Fruit fly (Drosophila melanogaster): ENCODE measurements around the gene SmD2.

SmD2 gene

DNA sequence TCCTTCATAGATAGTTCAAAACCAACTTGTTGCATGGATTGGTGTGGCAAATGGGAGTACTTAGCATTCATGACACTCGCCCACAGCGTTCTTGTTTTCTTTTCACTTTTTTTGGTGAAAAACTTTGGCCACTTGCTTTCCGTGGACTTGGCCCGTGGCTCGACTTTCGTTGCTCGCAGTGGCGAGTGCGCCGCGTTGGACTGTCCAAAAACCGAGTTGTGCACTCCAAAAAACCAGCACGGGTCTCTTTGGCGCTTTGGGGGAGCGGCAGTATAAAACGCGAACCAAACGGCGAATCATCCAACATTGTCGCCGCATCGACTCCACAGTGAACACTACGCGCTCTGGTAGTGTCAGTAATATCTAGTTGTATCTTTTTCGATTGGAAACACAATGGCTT lies 5.9 kb downstream of the SmD2 start, which contains the start of gene Osi20:
Gene Osi20 (plus strand): TSS at position 301 of the 400 bp plus-strand sequence.
- no peak for TF ChIP-seq Sp1 (GFP tag; optimal IDR thresholded peaks at IDR 0.05)
- no peak for TF ChIP-seq foxo (GFP tag; optimal IDR thresholded peaks at IDR 0.05)
- TF ChIP-seq Hnf4 (GFP tag; optimal IDR thresholded peaks at IDR 0.05) = no peak

DNA sequence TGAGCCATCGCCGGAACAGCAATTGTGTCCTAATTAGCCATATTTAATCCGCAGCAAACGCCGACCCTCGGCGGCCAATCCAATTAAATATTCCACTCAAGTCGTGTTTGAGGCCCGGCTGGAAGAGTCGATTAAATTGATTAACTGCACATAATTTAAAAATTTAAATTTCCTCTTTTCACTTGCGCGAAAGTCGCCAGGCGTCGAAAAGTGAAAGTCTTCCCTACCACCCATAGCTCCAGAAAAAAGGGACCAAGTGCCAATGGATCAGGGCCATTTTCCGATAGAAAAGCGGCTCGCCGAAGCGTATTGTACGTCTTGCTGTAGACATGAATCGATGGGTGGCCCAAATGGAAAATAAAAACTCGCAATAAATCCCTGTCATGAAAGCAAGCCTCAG lies 8.3 kb downstream of the SmD2 start:
- TF ChIP-seq woc (GFP tag; optimal IDR thresholded peaks at IDR 0.05) = no peak
- no peak for TF ChIP-seq ey (GFP tag; optimal IDR thresholded peaks at IDR 0.05)
- TF ChIP-seq Hr78 (GFP tag; optimal IDR thresholded peaks at IDR 0.05) = no peak
- TF ChIP-seq psq (GFP tag; optimal IDR thresholded peaks at IDR 0.05) = no peak

DNA sequence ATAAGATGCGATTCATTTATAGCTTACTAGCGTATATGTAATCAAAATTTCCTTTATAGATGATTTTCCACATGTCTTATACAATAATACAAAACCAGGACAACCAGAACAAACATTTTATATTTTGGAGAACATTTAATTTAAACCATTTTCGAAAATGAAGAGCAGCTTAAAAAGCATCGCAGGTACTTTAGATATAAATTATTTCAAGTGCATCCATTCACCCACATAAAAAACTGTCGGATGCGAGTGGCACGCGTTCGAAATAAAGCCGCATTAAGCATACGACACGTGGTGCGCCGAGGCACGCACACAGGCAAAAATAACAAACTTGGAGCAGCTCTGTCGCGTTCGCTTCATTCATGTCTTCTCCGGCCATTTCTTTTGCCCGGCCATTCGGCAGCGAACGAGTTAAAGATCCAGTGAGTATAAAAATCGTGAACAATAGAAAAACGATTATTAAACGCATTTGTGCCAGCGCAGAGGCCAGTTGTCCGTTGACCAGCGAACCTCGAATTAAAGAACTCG lies 10.7 kb downstream of the SmD2 start, which contains the start of gene Osi19:
Gene Osi19 (plus strand): TSS at position 457 of the 528 bp plus-strand sequence.
- TF ChIP-seq sage (GFP tag; optimal IDR thresholded peaks at IDR 0.05) (no peak), HLH106 (tag; optimal IDR thresholded peaks at IDR 0.05) (no peak), fru (GFP tag; optimal IDR thresholded peaks at IDR 0.05) (no peak), rgr (GFP tag; optimal IDR thresholded peaks at IDR 0.05) (no peak), h (GFP tag; optimal IDR thresholded peaks at IDR 0.05) (no peak), CG32264 (GFP tag; optimal IDR thresholded peaks at IDR 0.05) (no peak), Jra (GFP tag; optimal IDR thresholded peaks at IDR 0.05) (no peak), Dfd (GFP tag; optimal IDR thresholded peaks at IDR 0.05) (no peak), jim (GFP tag; optimal IDR thresholded peaks at IDR 0.05) (no peak), CrebA (GFP tag; optimal IDR thresholded peaks at IDR 0.05; ENCODE audit: borderline replicate concordance) (no peak), psq (GFP tag; optimal IDR thresholded peaks at IDR 0.05) (no peak), pan (optimal IDR thresholded peaks at IDR 0.05) (no peak), br (GFP tag; optimal IDR thresholded peaks at IDR 0.05) (no peak)

DNA sequence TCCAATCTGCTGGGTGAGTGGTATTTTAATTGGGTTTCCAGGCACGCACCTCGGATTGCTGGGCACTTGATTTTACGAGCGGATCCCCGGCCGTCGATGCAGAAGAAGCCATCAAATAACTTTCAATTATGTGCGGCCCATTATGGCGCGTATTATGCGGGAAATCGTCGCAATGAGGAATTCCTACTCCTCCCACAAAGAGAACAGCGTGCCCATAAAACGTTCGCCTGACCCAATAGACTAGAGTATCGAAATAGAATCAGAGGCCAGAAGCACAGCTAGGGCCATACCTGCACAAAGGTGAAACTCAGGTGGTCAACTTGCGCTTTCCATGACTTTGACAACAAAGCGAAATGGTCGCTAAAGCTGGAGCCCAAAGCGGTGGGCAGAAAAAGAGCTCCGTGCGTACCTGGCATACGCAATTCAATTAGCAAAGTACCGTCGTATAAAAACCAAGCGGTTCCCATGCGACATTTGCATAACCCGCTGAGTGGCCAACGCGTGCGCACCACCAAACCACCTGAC lies 15.9 kb downstream of the SmD2 start, which contains the start of gene Osi18:
Gene Osi18 (plus strand): TSS at position 475 of the 525 bp plus-strand sequence.
- TF ChIP-seq br (GFP tag; optimal IDR thresholded peaks at IDR 0.05) (no peak), sage (GFP tag; optimal IDR thresholded peaks at IDR 0.05) (no peak), dsf (GFP tag; optimal IDR thresholded peaks at IDR 0.05; ENCODE audit: borderline replicate concordance) (no peak), usp (GFP tag; optimal IDR thresholded peaks at IDR 0.05) (no peak), rgr (GFP tag; optimal IDR thresholded peaks at IDR 0.05) (no peak), lola (GFP tag; optimal IDR thresholded peaks at IDR 0.05) (no peak), OdsH (GFP tag; optimal IDR thresholded peaks at IDR 0.05) (no peak), Hnf4 (GFP tag; optimal IDR thresholded peaks at IDR 0.05) (no peak)

DNA sequence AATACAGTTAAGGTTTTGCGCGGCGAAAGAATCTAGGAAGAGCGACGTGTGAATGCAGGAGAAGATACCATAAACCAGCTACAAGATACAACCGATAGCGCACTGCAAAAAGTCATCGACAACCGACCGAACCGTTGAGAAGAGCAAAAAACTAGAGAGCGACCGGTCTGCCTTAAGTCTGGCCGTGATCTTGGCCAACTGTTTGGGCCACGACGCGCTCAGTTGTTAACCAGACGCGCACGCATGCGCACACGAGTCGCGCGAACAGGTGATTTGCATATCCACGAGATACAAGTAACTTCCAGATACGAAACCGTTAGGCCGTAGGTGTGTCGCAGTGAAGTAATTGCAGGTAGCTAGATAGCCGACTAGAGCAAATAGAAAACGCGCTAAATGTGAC lies 30.6 kb downstream of the SmD2 start:
- TF ChIP-seq usp (GFP tag; optimal IDR thresholded peaks at IDR 0.05) = no peak
- TF ChIP-seq HLH106 (tag; optimal IDR thresholded peaks at IDR 0.05) = no peak
- no peak for TF ChIP-seq lola (GFP tag; optimal IDR thresholded peaks at IDR 0.05)
- no peak for TF ChIP-seq GATAd (GFP tag; optimal IDR thresholded peaks at IDR 0.05)
- TF ChIP-seq Jra (GFP tag; optimal IDR thresholded peaks at IDR 0.05) = no peak
- TF ChIP-seq rgr (GFP tag; optimal IDR thresholded peaks at IDR 0.05) = no peak
- TF ChIP-seq N (GFP tag; optimal IDR thresholded peaks at IDR 0.05) = no peak
- no peak for TF ChIP-seq br (GFP tag; optimal IDR thresholded peaks at IDR 0.05)
- TF ChIP-seq pan (optimal IDR thresholded peaks at IDR 0.05) = no peak
- TF ChIP-seq CG9705 (GFP tag; optimal IDR thresholded peaks at IDR 0.05) = no peak
- TF ChIP-seq brk (GFP tag; optimal IDR thresholded peaks at IDR 0.05) = no peak
- TF ChIP-seq foxo (GFP tag; optimal IDR thresholded peaks at IDR 0.05) = no peak
- no peak for TF ChIP-seq Dfd (GFP tag; optimal IDR thresholded peaks at IDR 0.05)
- no peak for TF ChIP-seq CG32264 (GFP tag; optimal IDR thresholded peaks at IDR 0.05)
- TF ChIP-seq dl (GFP tag; optimal IDR thresholded peaks at IDR 0.05; ENCODE audit: insufficient read depth in 1 of 2, partially characterized antibody in 2 of 2) = no peak
- no peak for TF ChIP-seq Myc (optimal IDR thresholded peaks at IDR 0.05)

DNA sequence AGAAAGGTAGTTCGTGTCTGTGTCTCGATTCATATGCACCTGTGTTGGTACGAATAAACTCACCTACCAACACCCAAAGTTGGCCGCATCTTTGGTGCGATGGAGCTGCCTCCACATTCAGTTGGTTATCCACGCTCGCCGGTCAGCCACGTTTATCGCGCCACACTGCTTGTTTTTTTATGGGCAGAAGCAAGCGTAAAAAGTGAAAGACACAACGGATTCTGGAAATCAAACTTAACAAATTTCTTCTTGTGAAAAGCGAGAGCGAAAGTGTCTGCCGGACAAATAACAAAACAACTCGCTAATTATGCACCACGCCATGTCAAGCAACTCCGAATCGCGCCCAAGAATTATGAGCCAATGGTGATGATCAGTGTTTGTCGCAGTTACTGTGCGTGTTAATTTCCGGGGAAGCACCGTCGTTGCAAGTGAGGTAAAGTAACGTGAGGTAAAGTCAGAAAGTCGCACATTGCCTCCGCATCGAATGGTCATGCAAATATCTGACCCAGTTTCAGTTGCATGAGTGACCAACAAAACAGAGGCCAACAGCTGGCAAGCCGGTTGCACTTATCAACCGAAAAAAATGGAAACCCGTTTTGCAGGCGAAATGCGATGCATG lies 34.0 kb downstream of the SmD2 start, which contains the start of gene Osi17:
Gene Osi17 (plus strand): TSS at position 132 of the 619 bp plus-strand sequence.
- peak; percentile 16 for TF ChIP-seq fru (GFP tag; optimal IDR thresholded peaks at IDR 0.05)
- TF ChIP-seq h (GFP tag; optimal IDR thresholded peaks at IDR 0.05) = no peak

Data from whole organism, wandering third instar larva.